Worm (Caenorhabditis elegans) whole organism, early embryonic: ENCODE data around the gene C07H4.1.
A peak's percentile ranks its signal among the peaks of the same experiment; 100 is the strongest.

Experiments used
- B0310.2 ChIP-seq: sonication (generic microtip); optimal IDR thresholded peaks from 2 replicates; lab custom pipeline; 2016; ENCODE audit warnings: mild to moderate bottlenecking, missing genetic modification characterization, missing compliant biosample characterization
- F13C5.2 ChIP-seq: sonication (generic microtip); optimal IDR thresholded peaks from 2 replicates; lab custom pipeline; 2017; ENCODE audit warnings: mild to moderate bottlenecking, missing genetic modification characterization, inconsistent platforms, missing compliant biosample characterization
- aly-1 ChIP-seq: sonication (generic microtip); optimal IDR thresholded peaks from 2 replicates; lab custom pipeline; 2016; ENCODE audit warnings: missing genetic modification characterization, missing compliant biosample characterization
- ama-1 ChIP-seq: fragments of 150-350 bp; optimal IDR thresholded peaks from 2 replicates; lab custom pipeline; 2014
- ceh-13 ChIP-seq: fragments of 200-800 bp; sonication (Bioruptor generic); optimal IDR thresholded peaks from 2 replicates; lab custom pipeline; 2018; ENCODE audit warnings: mild to moderate bottlenecking, missing genetic modification characterization, missing compliant biosample characterization
- ceh-36 ChIP-seq: sonication (generic microtip); optimal IDR thresholded peaks from 2 replicates; lab custom pipeline; 2016; ENCODE audit warnings: missing genetic modification characterization, inconsistent platforms, missing compliant biosample characterization
- ets-7 ChIP-seq: sonication (generic microtip); optimal IDR thresholded peaks from 2 replicates; lab custom pipeline; 2016; ENCODE audit warnings: missing genotype, missing genetic modification characterization, missing compliant biosample characterization
- flt-1 ChIP-seq: fragments of 200-800 bp; sonication (Bioruptor generic); IDR thresholded peaks from 2 replicates; pipeline ENCODE4 v1.3.6; 2022; ENCODE audit warnings: missing genetic modification characterization, missing compliant biosample characterization
- hmbx-1 ChIP-seq: sonication (generic microtip); optimal IDR thresholded peaks from 2 replicates; lab custom pipeline; 2016; ENCODE audit warnings: mild to moderate bottlenecking, missing genetic modification characterization, missing compliant biosample characterization
- hmg-4 ChIP-seq: fragments of 200-800 bp; sonication (Bioruptor generic); optimal IDR thresholded peaks from 2 replicates; lab custom pipeline; 2018; ENCODE audit warnings: mild to moderate bottlenecking, missing genetic modification characterization, missing compliant biosample characterization
- hnd-1 ChIP-seq: sonication (generic microtip); optimal IDR thresholded peaks from 2 replicates; lab custom pipeline; 2016; ENCODE audit warnings: missing genetic modification characterization, missing compliant biosample characterization
- pes-1 ChIP-seq: fragments of 200-800 bp; sonication (Bioruptor generic); IDR thresholded peaks from 2 replicates; pipeline ENCODE4 v1.3.6; 2022; ENCODE audit warnings: missing genetic modification reagents, missing genetic modification characterization, missing compliant biosample characterization
- scrt-1 ChIP-seq: fragments of 200-800 bp; sonication (Bioruptor generic); IDR thresholded peaks from 2 replicates; pipeline ENCODE4 v1.3.6; 2022; ENCODE audit warnings: missing genetic modification characterization, missing compliant biosample characterization
- sea-1 ChIP-seq: fragments of 200-800 bp; sonication (Bioruptor generic); conservative IDR thresholded peaks from 2 replicates; pipeline ENCODE4 v1.3.6; 2022; ENCODE audit warnings: missing genetic modification characterization, missing compliant biosample characterization
- tbx-11 ChIP-seq: fragments of 200-800 bp; sonication (Bioruptor generic); IDR thresholded peaks from 2 replicates; pipeline ENCODE4 v1.3.6; 2022; ENCODE audit warnings: missing genetic modification characterization, missing compliant biosample characterization
- tbx-37 ChIP-seq: fragments of 200-800 bp; sonication (Bioruptor generic); conservative IDR thresholded peaks from 2 replicates; pipeline ENCODE4 v1.3.6; 2022; ENCODE audit warnings: missing genetic modification reagents, missing genetic modification characterization, missing compliant biosample characterization
- tra-4 ChIP-seq: sonication (generic microtip); optimal IDR thresholded peaks from 2 replicates; lab custom pipeline; 2017; ENCODE audit warnings: missing genetic modification characterization, missing compliant biosample characterization

Gene C07H4.1

DNA sequence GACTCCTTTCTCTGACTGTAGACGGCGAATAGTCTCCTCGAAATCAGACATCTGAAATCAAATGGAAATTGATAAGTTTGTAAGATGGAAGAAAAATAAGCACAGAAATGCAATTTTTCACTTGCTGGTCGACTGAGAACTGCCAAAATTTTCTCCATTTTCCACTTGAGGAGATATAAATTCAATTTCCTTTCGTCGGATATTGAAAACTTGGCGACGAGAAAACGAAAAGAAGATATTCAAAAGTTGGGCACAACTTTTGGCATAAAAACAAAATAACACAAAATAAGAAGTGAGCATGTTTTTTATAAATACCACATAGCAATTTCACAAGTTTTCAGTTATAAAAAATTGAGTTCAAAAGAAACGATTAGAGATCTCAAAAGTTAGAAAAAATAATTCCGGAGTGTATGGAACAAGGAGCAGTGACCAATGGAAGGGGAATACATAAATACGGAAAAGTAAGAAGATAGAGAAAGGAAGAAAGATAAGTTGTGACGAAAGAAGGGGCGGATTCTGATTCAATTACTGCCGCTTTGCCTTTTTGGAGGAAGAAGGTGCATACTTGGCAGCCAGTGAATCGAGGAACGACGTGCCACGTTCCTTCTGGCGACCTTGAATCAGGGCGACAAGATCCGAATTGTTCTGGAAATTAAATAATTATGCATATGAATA, 13.7 kb upstream of the C07H4.1 start, which contains the start of gene dyrb-1:
Gene dyrb-1 (minus strand): TSS at position 51 of the 675 bp plus-strand sequence.
- TF ChIP-seq ets-7 = no peak
- no peak for TF ChIP-seq F13C5.2 (tag; lab: Kevin White, UChicago)
- no peak for TF ChIP-seq aly-1 (tag; lab: Kevin White, UChicago)
- no peak for TF ChIP-seq hmbx-1
- TF ChIP-seq tbx-37 = no peak
- TF ChIP-seq B0310.2 (tag; lab: Kevin White, UChicago) = no peak
- no peak for TF ChIP-seq ama-1 (lab: Kevin White, UChicago)
- TF ChIP-seq ceh-13 (GFP tag; lab: Kevin White, UChicago) = no peak
- no peak for TF ChIP-seq hmg-4 (GFP tag; lab: Kevin White, UChicago)
- no peak for TF ChIP-seq tra-4 (tag; lab: Kevin White, UChicago)
- no peak for TF ChIP-seq ceh-36 (tag; lab: Kevin White, UChicago)

DNA sequence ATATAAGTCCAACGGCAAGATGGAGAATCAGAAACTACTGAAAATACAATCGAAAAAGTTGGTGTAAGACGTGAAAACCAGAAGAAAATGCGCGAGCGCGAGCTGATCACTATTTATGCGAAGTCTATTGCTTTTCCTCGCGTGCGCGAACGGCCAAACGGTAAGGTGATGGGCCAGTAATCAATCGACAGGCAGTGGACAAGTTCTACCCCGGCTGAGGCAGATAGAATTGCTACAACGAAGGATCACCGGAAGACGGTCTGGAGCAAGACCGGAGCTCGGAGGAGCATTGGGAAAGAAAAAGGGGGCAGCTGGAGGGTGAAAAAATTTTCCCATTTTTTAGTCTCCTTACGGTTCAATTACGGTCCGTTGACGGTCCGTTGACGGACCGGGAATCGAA, 9.1 kb upstream of the C07H4.1 start:
- TF ChIP-seq sea-1 (GFP tag; lab: Robert Waterston, UW) (peak; percentile 66), scrt-1 (GFP tag; lab: Robert Waterston, UW) (peak; percentile 79), tbx-11 (peak; percentile 71), pes-1 (peak; percentile 76), tbx-37 (0 out of 2 replicates have a peak, but pooled peaks have one; percentile 31), flt-1 (GFP tag; lab: Robert Waterston, UW) (peak; percentile 66)

DNA sequence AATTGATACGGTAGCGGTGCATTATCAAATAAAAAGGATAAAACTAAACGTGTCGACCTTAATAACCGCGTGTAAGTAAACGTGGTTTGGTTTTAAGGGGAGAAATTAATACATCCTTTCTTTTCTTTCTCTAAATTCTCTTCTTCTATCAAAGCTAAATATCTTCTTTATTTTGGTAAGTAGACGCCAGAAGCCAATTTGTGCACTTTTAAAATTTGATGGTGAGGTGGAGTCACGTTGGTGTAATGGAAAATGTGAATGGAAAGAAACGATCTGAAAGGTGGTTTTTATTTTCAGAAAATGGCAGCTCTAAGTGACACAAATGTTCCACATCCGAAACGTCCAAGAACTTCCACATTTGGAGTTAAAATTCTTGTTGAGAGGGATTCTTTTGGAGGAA, 7.3 kb upstream of the C07H4.1 start, which contains the start of gene T24H10.5:
Gene T24H10.5 (plus strand): TSS at position 301 of the 400 bp plus-strand sequence.
- TF ChIP-seq hnd-1 (tag; lab: Kevin White, UChicago) (no peak), aly-1 (tag; lab: Kevin White, UChicago) (no peak), ama-1 (lab: Kevin White, UChicago) (no peak), tbx-37 (no peak), flt-1 (GFP tag; lab: Robert Waterston, UW) (no peak), tra-4 (tag; lab: Kevin White, UChicago) (no peak), B0310.2 (tag; lab: Kevin White, UChicago) (no peak), hmbx-1 (no peak), tbx-11 (no peak), ets-7 (no peak), scrt-1 (GFP tag; lab: Robert Waterston, UW) (no peak), pes-1 (no peak)

DNA sequence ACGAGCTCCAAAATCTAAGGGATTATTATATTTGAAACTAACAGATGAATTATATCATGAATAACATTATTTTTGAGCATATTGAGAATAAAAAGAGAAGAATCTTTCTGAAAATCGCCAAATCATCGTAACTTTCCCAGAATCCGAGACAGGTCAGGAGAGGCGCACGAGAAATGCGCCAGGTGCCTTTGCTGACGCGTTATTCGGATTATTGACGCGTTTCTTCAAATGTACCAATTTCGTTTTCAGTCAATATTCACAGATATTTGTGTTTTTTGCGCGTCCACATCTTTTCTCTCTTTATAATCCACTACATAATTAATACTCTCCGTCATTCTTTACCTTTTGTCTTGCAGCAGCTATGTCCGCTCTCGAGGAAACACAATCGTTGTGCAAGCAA, 5.5 kb upstream of the C07H4.1 start, which contains the start of gene T24H10.1:
Gene T24H10.1 (plus strand): TSS at position 355 of the 400 bp plus-strand sequence.
- TF ChIP-seq hmbx-1 = no peak
- peak; percentile 57 for TF ChIP-seq F13C5.2 (tag; lab: Kevin White, UChicago)
- TF ChIP-seq aly-1 (tag; lab: Kevin White, UChicago) = no peak
- no peak for TF ChIP-seq ama-1 (lab: Kevin White, UChicago)
- TF ChIP-seq flt-1 (GFP tag; lab: Robert Waterston, UW) = no peak
- peak; percentile 33 for TF ChIP-seq ceh-36 (tag; lab: Kevin White, UChicago)
- no peak for TF ChIP-seq sea-1 (GFP tag; lab: Robert Waterston, UW)
- TF ChIP-seq tra-4 (tag; lab: Kevin White, UChicago) = no peak
- TF ChIP-seq B0310.2 (tag; lab: Kevin White, UChicago) = no peak
- TF ChIP-seq hmg-4 (GFP tag; lab: Kevin White, UChicago) = no peak

DNA sequence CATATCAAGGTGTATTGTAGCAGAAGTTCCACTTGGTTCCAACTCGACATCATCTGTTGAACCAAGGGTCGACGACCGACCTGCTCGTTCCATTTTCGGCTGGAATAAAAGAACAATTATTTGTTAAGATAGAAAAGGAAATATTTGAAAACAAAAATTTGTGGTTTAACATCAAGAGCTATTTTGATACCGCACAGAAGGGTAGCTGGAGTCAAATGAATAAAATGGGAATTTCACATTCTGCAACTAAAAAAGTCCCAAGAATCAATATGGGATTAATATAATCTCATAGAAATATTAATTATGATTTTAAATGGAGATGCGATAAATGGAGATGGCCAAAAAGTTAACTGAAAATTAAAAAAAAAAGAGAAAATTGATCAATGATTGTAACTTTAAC, 5.0 kb upstream of the C07H4.1 start, which contains the start of gene clh-5:
Gene clh-5 (minus strand): TSS at position 101 of the 400 bp plus-strand sequence.
- TF ChIP-seq ets-7 (no peak), tra-4 (tag; lab: Kevin White, UChicago) (no peak), F13C5.2 (tag; lab: Kevin White, UChicago) (no peak), ama-1 (lab: Kevin White, UChicago) (no peak), hnd-1 (tag; lab: Kevin White, UChicago) (no peak), flt-1 (GFP tag; lab: Robert Waterston, UW) (no peak), B0310.2 (tag; lab: Kevin White, UChicago) (no peak), ceh-36 (tag; lab: Kevin White, UChicago) (no peak), sea-1 (GFP tag; lab: Robert Waterston, UW) (no peak)

DNA sequence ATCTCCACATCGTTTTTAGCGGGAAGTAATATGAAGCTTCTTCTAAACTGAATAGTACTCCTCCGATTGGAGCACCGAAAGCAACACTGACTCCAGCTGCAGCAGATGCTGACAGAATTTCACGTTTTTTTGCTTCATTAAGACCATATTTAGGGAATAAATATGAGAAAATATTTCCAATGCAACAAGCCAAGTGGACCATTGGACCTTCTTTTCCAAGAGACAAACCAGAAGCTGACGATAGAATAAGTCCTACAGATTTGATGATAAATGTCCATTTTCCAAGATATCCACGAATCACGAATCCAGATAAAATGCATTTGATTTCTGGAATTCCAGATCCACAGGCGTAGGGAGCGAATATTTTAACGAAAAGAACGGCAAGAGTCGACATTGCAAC, 3.8 kb upstream of the C07H4.1 start:
- no peak for TF ChIP-seq sea-1 (GFP tag; lab: Robert Waterston, UW)
- TF ChIP-seq F13C5.2 (tag; lab: Kevin White, UChicago) = no peak
- TF ChIP-seq tbx-37 = no peak
- no peak for TF ChIP-seq tbx-11
- no peak for TF ChIP-seq B0310.2 (tag; lab: Kevin White, UChicago)
- no peak for TF ChIP-seq tra-4 (tag; lab: Kevin White, UChicago)
- no peak for TF ChIP-seq flt-1 (GFP tag; lab: Robert Waterston, UW)
- no peak for TF ChIP-seq scrt-1 (GFP tag; lab: Robert Waterston, UW)
- TF ChIP-seq hnd-1 (tag; lab: Kevin White, UChicago) = no peak
- no peak for TF ChIP-seq ceh-36 (tag; lab: Kevin White, UChicago)
- TF ChIP-seq aly-1 (tag; lab: Kevin White, UChicago) = no peak
- TF ChIP-seq pes-1 = no peak
- no peak for TF ChIP-seq hmbx-1
- no peak for TF ChIP-seq ama-1 (lab: Kevin White, UChicago)
- TF ChIP-seq ceh-13 (GFP tag; lab: Kevin White, UChicago) = no peak
- TF ChIP-seq ets-7 = no peak
- TF ChIP-seq hmg-4 (GFP tag; lab: Kevin White, UChicago) = no peak

DNA sequence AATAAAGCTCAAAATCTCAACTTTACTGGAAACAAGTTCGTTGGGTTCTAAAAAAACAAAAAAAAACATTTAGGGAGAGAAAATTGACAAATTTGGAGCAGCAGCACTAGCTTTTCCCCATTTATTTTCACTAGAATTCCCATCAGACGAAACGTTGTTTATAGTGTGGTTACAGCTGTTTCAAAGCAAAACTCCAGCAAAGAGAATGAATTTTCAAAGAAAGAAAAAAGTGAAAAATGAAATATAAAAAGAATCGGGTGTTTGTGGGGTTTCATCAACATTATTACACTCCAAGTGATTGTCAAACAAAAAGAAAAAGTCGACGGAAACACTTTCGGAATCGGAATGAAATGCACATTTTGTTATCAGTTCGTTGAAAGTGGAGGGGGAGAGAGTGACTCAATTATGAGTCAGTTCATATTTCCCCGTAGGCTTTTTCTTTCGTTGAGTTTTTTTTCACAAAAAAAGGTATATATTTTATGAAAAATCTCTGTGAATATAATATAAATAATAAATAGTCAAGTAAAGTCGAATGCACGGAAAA, 835 bp upstream of the C07H4.1 start:
- TF ChIP-seq tbx-11 (no peak), tra-4 (tag; lab: Kevin White, UChicago) (no peak), sea-1 (GFP tag; lab: Robert Waterston, UW) (no peak), F13C5.2 (tag; lab: Kevin White, UChicago) (no peak), ceh-13 (GFP tag; lab: Kevin White, UChicago) (no peak), pes-1 (no peak), scrt-1 (GFP tag; lab: Robert Waterston, UW) (no peak)
